Fruit fly (Drosophila melanogaster) whole organism, embryonic: Measurements from ENCODE around the gene Capr.
A peak's percentile ranks its signal among the peaks of the same experiment; 100 is the strongest.

ENCODE experiments used
- Adf1 ChIP-seq: fragments of 200-800 bp; sonication (Bioruptor generic); IDR thresholded peaks from 2 replicates; pipeline ENCODE4 v1.3.6; 2022; ENCODE audit warnings: missing biosample characterization, missing genetic modification characterization
- Blimp-1 ChIP-seq: fragments of 200-800 bp; sonication (Bioruptor generic); optimal IDR thresholded peaks from 3 replicates; lab custom pipeline; 2018; ENCODE audit warnings: missing biosample characterization, missing genetic modification characterization, mild to moderate bottlenecking, moderate library complexity, missing genetic modification reagents
- CG10147 ChIP-seq: fragments of 200-800 bp; sonication (Bioruptor generic); optimal IDR thresholded peaks from 2 replicates; lab custom pipeline; 2019; ENCODE audit warnings: missing biosample characterization, mild to moderate bottlenecking, missing genetic modification characterization, moderate library complexity
- CG10274 ChIP-seq: fragments of 200-800 bp; sonication (Bioruptor generic); optimal IDR thresholded peaks from 3 replicates; lab custom pipeline; 2017; ENCODE audit warnings: missing biosample characterization, mild to moderate bottlenecking, missing genetic modification characterization
- CG12155 ChIP-seq: fragments of 200-800 bp; sonication (Bioruptor generic); optimal IDR thresholded peaks from 3 replicates; lab custom pipeline; 2016; ENCODE audit warnings: missing biosample characterization, missing genetic modification characterization
- CG15011 ChIP-seq: fragments of 200-800 bp; sonication (Bioruptor generic); optimal IDR thresholded peaks from 3 replicates; lab custom pipeline; 2018; ENCODE audit warnings: missing biosample characterization, mild to moderate bottlenecking, missing genetic modification characterization
- CG15269 ChIP-seq: fragments of 200-800 bp; sonication (Bioruptor generic); optimal IDR thresholded peaks from 2 replicates; lab custom pipeline; 2018; ENCODE audit warnings: missing biosample characterization, mild to moderate bottlenecking, missing genetic modification characterization, moderate library complexity
- CG15601 ChIP-seq: fragments of 200-800 bp; sonication (Bioruptor generic); optimal IDR thresholded peaks from 3 replicates; lab custom pipeline; 2019; ENCODE audit warnings: missing biosample characterization, mild to moderate bottlenecking, missing genetic modification characterization, moderate library complexity
- CG16863 ChIP-seq: fragments of 200-800 bp; sonication (Bioruptor generic); optimal IDR thresholded peaks from 3 replicates; lab custom pipeline; 2016; ENCODE audit warnings: missing biosample characterization, missing genetic modification characterization
- CG17328 ChIP-seq: fragments of 200-800 bp; sonication (Bioruptor generic); IDR thresholded peaks from 2 replicates; pipeline ENCODE4 v1.3.6; 2022; ENCODE audit warnings: missing biosample characterization, missing genetic modification characterization
- CG17612 ChIP-seq: fragments of 200-800 bp; sonication (Bioruptor generic); IDR thresholded peaks from 2 replicates; pipeline ENCODE4 v1.3.6; 2022; ENCODE audit warnings: missing biosample characterization, missing genetic modification characterization
- CG18011 ChIP-seq: fragments of 200-800 bp; sonication (Bioruptor generic); optimal IDR thresholded peaks from 2 replicates; lab custom pipeline; 2017; ENCODE audit warnings: missing biosample characterization, missing genetic modification characterization, mild to moderate bottlenecking, moderate library complexity, missing genotype
- CG2875 ChIP-seq: fragments of 200-800 bp; sonication (Bioruptor generic); optimal IDR thresholded peaks from 2 replicates; lab custom pipeline; 2017; ENCODE audit warnings: missing biosample characterization, mild to moderate bottlenecking, missing genetic modification characterization, missing genetic modification reagents
- CG3065 ChIP-seq: fragments of 200-800 bp; sonication (Bioruptor generic); optimal IDR thresholded peaks from 2 replicates; lab custom pipeline; 2016; ENCODE audit warnings: missing biosample characterization, missing genetic modification characterization
- CG33557 ChIP-seq: fragments of 200-800 bp; sonication (Bioruptor generic); optimal IDR thresholded peaks from 2 replicates; lab custom pipeline; 2019; ENCODE audit warnings: missing biosample characterization, mild to moderate bottlenecking, missing genetic modification characterization, moderate library complexity
- CG5180 ChIP-seq: fragments of 200-800 bp; sonication (Bioruptor generic); optimal IDR thresholded peaks from 3 replicates; lab custom pipeline; 2017; ENCODE audit warnings: missing biosample characterization, missing genetic modification characterization, mild to moderate bottlenecking, moderate library complexity, missing genetic modification reagents
- CG6254 ChIP-seq: fragments of 200-800 bp; sonication (Bioruptor generic); optimal IDR thresholded peaks from 3 replicates; lab custom pipeline; 2017; ENCODE audit warnings: mild to moderate bottlenecking, missing biosample characterization, missing genetic modification reagents, missing genetic modification characterization
- CG6813 ChIP-seq: fragments of 200-800 bp; sonication (Bioruptor generic); optimal IDR thresholded peaks from 2 replicates; lab custom pipeline; 2017; ENCODE audit warnings: missing biosample characterization, missing genetic modification characterization, mild to moderate bottlenecking, moderate library complexity, missing genetic modification reagents
- CG8924 ChIP-seq: fragments of 200-800 bp; optimal IDR thresholded peaks from 3 replicates; lab custom pipeline; 2019; ENCODE audit warnings: missing biosample characterization, mild to moderate bottlenecking, missing genetic modification characterization, moderate library complexity
- Camta ChIP-seq: fragments of 200-800 bp; sonication (Bioruptor generic); optimal IDR thresholded peaks from 2 replicates; lab custom pipeline; 2016; ENCODE audit warnings: missing biosample characterization, missing genetic modification characterization
- Dad ChIP-seq: fragments of 200-800 bp; sonication (Bioruptor generic); optimal IDR thresholded peaks from 3 replicates; lab custom pipeline; 2016; ENCODE audit warnings: missing biosample characterization, missing genetic modification characterization
- Dfd ChIP-seq, 2 experiments: fragments of >200 bp; optimal IDR thresholded peaks; 2 replicates each; lab custom pipeline; 2017; ENCODE audit warnings: missing biosample characterization in 2 of 2, missing genetic modification characterization in 2 of 2
- Med ChIP-seq: fragments of 200-800 bp; sonication (Bioruptor generic); peaks from one replicate; lab custom pipeline; 2016; ENCODE audit warnings: missing biosample characterization, missing genetic modification characterization, mild to moderate bottlenecking, inconsistent platforms, moderate library complexity
- NC2β ChIP-seq: fragments of 200-800 bp; sonication (Bioruptor generic); optimal IDR thresholded peaks from 2 replicates; lab custom pipeline; 2016; ENCODE audit warnings: missing biosample characterization, missing genetic modification characterization
- Nf-YA ChIP-seq: fragments of 200-800 bp; sonication (Bioruptor generic); IDR thresholded peaks from 2 replicates; pipeline ENCODE4 v1.3.6; 2022; ENCODE audit warnings: missing biosample characterization, missing genetic modification characterization
- Opbp ChIP-seq: fragments of 200-800 bp; sonication (Bioruptor generic); IDR thresholded peaks from 3 replicates; pipeline ENCODE4 v1.3.6; 2022; ENCODE audit warnings: missing biosample characterization, missing genetic modification characterization; ENCODE audit not compliant: partially characterized antibody
- Pdp1 ChIP-seq, 2 experiments: fragments of 200-800 bp; sonication (Bioruptor generic); optimal IDR thresholded peaks; 3 replicates each; lab custom pipeline; 2016; ENCODE audit warnings: missing biosample characterization in 2 of 2, missing genetic modification characterization in 2 of 2, mild to moderate bottlenecking in 1 of 2, moderate library complexity in 1 of 2
- Stat92E ChIP-seq, 3 experiments: fragments of >200 bp in 2 of 3; fragments of 200-800 bp in 1 of 3; sonication (Bioruptor generic) in 1 of 3; optimal IDR thresholded peaks; 2 replicates each; lab custom pipeline; 2017 to 2019; ENCODE audit warnings: missing biosample characterization in 3 of 3, missing genetic modification characterization in 3 of 3, mild to moderate bottlenecking in 1 of 3, moderate library complexity in 1 of 3
- br ChIP-seq: fragments of >200 bp; optimal IDR thresholded peaks from 2 replicates; lab custom pipeline; 2017
- chinmo ChIP-seq: fragments of 200-800 bp; sonication (Bioruptor generic); IDR thresholded peaks from 4 replicates; pipeline ENCODE4 v1.3.6; 2022; ENCODE audit warnings: missing biosample characterization, missing genetic modification characterization; ENCODE audit not compliant: partially characterized antibody
- ci ChIP-seq: fragments of 200-800 bp; sonication (Bioruptor generic); IDR thresholded peaks from 3 replicates; pipeline ENCODE4 v1.3.6; 2022; ENCODE audit warnings: missing biosample characterization, missing genetic modification characterization
- crol ChIP-seq: fragments of 200-800 bp; sonication (Bioruptor generic); IDR thresholded peaks from 2 replicates; pipeline ENCODE4 v1.3.6; 2022; ENCODE audit warnings: missing biosample characterization, missing genetic modification characterization
- da ChIP-seq: fragments of 200-800 bp; sonication (Bioruptor generic); optimal IDR thresholded peaks from 2 replicates; lab custom pipeline; 2016; ENCODE audit warnings: missing biosample characterization, missing genetic modification characterization
- dm ChIP-seq: fragments of 200-800 bp; sonication (Bioruptor generic); optimal IDR thresholded peaks from 3 replicates; lab custom pipeline; 2016; ENCODE audit warnings: missing biosample characterization, missing genetic modification characterization
- gce ChIP-seq: fragments of 200-800 bp; sonication (Bioruptor generic); IDR thresholded peaks from 3 replicates; pipeline ENCODE4 v1.3.6; 2022; ENCODE audit warnings: missing biosample characterization, missing genetic modification characterization
- gcm ChIP-seq: fragments of 200-800 bp; sonication (Bioruptor generic); optimal IDR thresholded peaks from 2 replicates; lab custom pipeline; 2019; ENCODE audit warnings: missing biosample characterization, mild to moderate bottlenecking, missing genetic modification characterization, moderate library complexity
- grn ChIP-seq: fragments of 200-800 bp; sonication (Bioruptor generic); optimal IDR thresholded peaks from 3 replicates; lab custom pipeline; 2017; ENCODE audit warnings: missing biosample characterization, missing genetic modification characterization
- jing ChIP-seq: fragments of 200-800 bp; sonication (Bioruptor generic); optimal IDR thresholded peaks from 2 replicates; lab custom pipeline; 2018; ENCODE audit warnings: missing biosample characterization, mild to moderate bottlenecking, missing genetic modification characterization
- jumu ChIP-seq: fragments of 200-800 bp; sonication (Bioruptor generic); optimal IDR thresholded peaks from 3 replicates; lab custom pipeline; 2016; ENCODE audit warnings: missing biosample characterization, missing genetic modification characterization
- knrl ChIP-seq: fragments of 200-800 bp; sonication (Bioruptor generic); IDR thresholded peaks from 3 replicates; pipeline ENCODE4 v1.3.6; 2022; ENCODE audit warnings: missing biosample characterization, missing genetic modification characterization; ENCODE audit not compliant: partially characterized antibody
- lilli ChIP-seq: fragments of 200-800 bp; sonication (Bioruptor generic); optimal IDR thresholded peaks from 3 replicates; lab custom pipeline; 2016; ENCODE audit warnings: missing biosample characterization, missing genetic modification characterization
- lmd ChIP-seq: fragments of 200-800 bp; sonication (Bioruptor generic); IDR thresholded peaks from 2 replicates; pipeline ENCODE4 v1.3.6; 2022; ENCODE audit warnings: missing biosample characterization, missing genetic modification characterization
- mam ChIP-seq: fragments of 200-800 bp; sonication (Bioruptor generic); optimal IDR thresholded peaks from 3 replicates; lab custom pipeline; 2016; ENCODE audit warnings: missing biosample characterization, missing genetic modification characterization
- nom ChIP-seq: fragments of 200-800 bp; sonication (Bioruptor generic); optimal IDR thresholded peaks from 2 replicates; lab custom pipeline; 2017; ENCODE audit warnings: missing biosample characterization, missing genetic modification characterization, mild to moderate bottlenecking, moderate library complexity, missing genetic modification reagents
- p53 ChIP-seq: fragments of 200-800 bp; sonication (Bioruptor generic); optimal IDR thresholded peaks from 2 replicates; lab custom pipeline; 2016; ENCODE audit warnings: missing biosample characterization, missing genetic modification characterization
- psq ChIP-seq: fragments of 200-800 bp; sonication (Bioruptor generic); optimal IDR thresholded peaks from 2 replicates; lab custom pipeline; 2017; ENCODE audit warnings: missing biosample characterization, missing genetic modification characterization
- sisA ChIP-seq: fragments of 200-800 bp; sonication (Bioruptor generic); IDR thresholded peaks from 2 replicates; pipeline ENCODE4 v1.3.6; 2022; ENCODE audit warnings: missing biosample characterization, missing genetic modification characterization
- slbo ChIP-seq: fragments of 200-800 bp; sonication (Bioruptor generic); IDR thresholded peaks from 2 replicates; pipeline ENCODE4 v1.3.6; 2022; ENCODE audit warnings: missing biosample characterization, missing genetic modification characterization
- tap ChIP-seq: fragments of 200-800 bp; optimal IDR thresholded peaks from 3 replicates; lab custom pipeline; 2019; ENCODE audit warnings: missing biosample characterization, mild to moderate bottlenecking, missing genetic modification characterization, moderate library complexity
- tio ChIP-seq: fragments of 200-800 bp; sonication (Bioruptor generic); optimal IDR thresholded peaks from 2 replicates; lab custom pipeline; 2017; ENCODE audit warnings: missing biosample characterization, missing genetic modification characterization, inconsistent platforms
- wdn ChIP-seq: fragments of 200-800 bp; sonication (Bioruptor generic); IDR thresholded peaks from 2 replicates; pipeline ENCODE4 v1.3.6; 2022; ENCODE audit warnings: missing biosample characterization, missing genetic modification characterization

Capr gene

DNA sequence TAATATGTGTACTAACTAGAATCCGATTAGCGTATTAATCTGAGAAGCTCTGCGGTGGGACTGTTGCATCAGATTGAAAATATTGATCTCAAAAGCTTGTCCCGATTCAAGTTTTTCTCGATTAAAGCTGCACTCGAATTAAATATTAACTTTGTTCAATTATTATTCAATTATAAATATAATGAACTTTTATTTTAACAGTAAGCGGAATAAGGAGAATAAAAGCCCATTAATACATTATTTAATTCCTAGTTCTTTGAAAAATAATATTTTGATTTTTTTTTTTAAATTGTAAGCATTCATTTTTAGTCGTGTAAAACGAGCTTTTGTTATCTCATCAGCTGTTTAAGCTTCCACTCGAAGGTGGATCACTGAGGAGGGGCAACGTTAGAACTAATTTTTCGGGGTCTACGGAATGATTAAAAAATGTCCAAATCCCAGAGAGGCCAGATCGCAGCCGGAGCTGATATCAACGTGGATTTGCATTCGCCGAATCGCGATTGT is 2.3 kb upstream of the Capr start, which contains the start of the genes GNBP2 and GNBP1 (continued):
- TF ChIP-seq Dfd (GFP tag; optimal IDR thresholded peaks at IDR 0.05; lab: Kevin White, UChicago) (no peak), p53 (GFP tag; lab: Kevin White, UChicago) (no peak), NC2β (GFP tag; lab: Kevin White, UChicago) (no peak), sisA (GFP tag; lab: Robert Waterston, UW) (no peak), Med (peak; percentile 33), slbo (GFP tag; lab: Robert Waterston, UW) (peak; percentile 65), Opbp (GFP tag; lab: Robert Waterston, UW) (no peak), Nf-YA (GFP tag; lab: Robert Waterston, UW) (no peak), lilli (GFP tag; lab: Kevin White, UChicago) (no peak), CG8924 (tag; lab: Kevin White, UChicago) (peak; percentile 59), br (lab: Kevin White, UChicago) (no peak), Camta (GFP tag; lab: Kevin White, UChicago) (no peak), knrl (GFP tag; lab: Robert Waterston, UW) (no peak), CG3065 (GFP tag; lab: Kevin White, UChicago) (no peak), CG16863 (GFP tag; lab: Kevin White, UChicago) (no peak), Blimp-1 (no peak), gce (GFP tag; lab: Robert Waterston, UW) (peak; percentile 65; the same call in 2 of the 3 replicates), CG10274 (GFP tag; lab: Kevin White, UChicago) (no peak), ci (GFP tag; lab: Robert Waterston, UW) (no peak), CG17612 (GFP tag; lab: Robert Waterston, UW) (no peak), Adf1 (GFP tag; lab: Robert Waterston, UW) (no peak), gcm (GFP tag; lab: Kevin White, UChicago) (peak; percentile 18), dm (GFP tag; lab: Kevin White, UChicago) (no peak), CG18011 (GFP tag; lab: Kevin White, UChicago) (no peak), CG2875 (GFP tag; lab: Kevin White, UChicago) (no peak), CG15011 (GFP tag; lab: Kevin White, UChicago) (no peak), wdn (GFP tag; lab: Robert Waterston, UW) (no peak), grn (no peak), mam (no peak), CG17328 (GFP tag; lab: Robert Waterston, UW) (peak; percentile 51; the same call in 1 of the 2 replicates), CG15269 (peak; percentile 74), tio (no peak), lmd (peak; percentile 70), jing (no peak), jumu (GFP tag; lab: Kevin White, UChicago) (no peak), tap (tag; lab: Kevin White, UChicago) (no peak), chinmo (no peak), da (GFP tag; lab: Kevin White, UChicago) (no peak), psq (GFP tag; lab: Kevin White, UChicago) (no peak), Stat92E (GFP tag; optimal IDR thresholded peaks at IDR 0.05; lab: Kevin White, UChicago) (no peak), CG6254 (GFP tag; lab: Kevin White, UChicago) (peak; percentile 18), CG10147 (peak; percentile 57), CG33557 (GFP tag; lab: Kevin White, UChicago) (no peak), nom (GFP tag; lab: Kevin White, UChicago) (peak; percentile 52), crol (GFP tag; lab: Robert Waterston, UW) (no peak), CG15601 (tag; lab: Kevin White, UChicago) (peak; percentile 36), CG5180 (no peak), Pdp1 (GFP tag; optimal IDR thresholded peaks at IDR 0.05; lab: Kevin White, UChicago) (peak in 1 of 2 experiments; percentile 34), CG12155 (GFP tag; lab: Kevin White, UChicago) (no peak), Dad (GFP tag; lab: Kevin White, UChicago) (no peak), CG6813 (GFP tag; lab: Kevin White, UChicago) (peak; percentile 11)
